Worm (Caenorhabditis elegans) whole organism, L1 larva: ENCODE data around the gene Y51A2D.13.

Experiments
- Y116A8C.19 ChIP-seq: sonication (generic microtip); optimal IDR thresholded peaks from 2 replicates; lab custom pipeline; 2016; ENCODE audit warnings: missing compliant biosample characterization, missing genetic modification characterization, borderline replicate concordance
- aha-1 ChIP-seq: fragments of 150-350 bp; optimal IDR thresholded peaks from 2 replicates; lab custom pipeline; 2014; ENCODE audit warnings: missing biosample characterization, missing genetic modification characterization
- alr-1 ChIP-seq: fragments of 200-800 bp; sonication (Bioruptor generic); optimal IDR thresholded peaks from 2 replicates; lab custom pipeline; 2018; ENCODE audit warnings: borderline replicate concordance, mild to moderate bottlenecking, missing genetic modification characterization, missing compliant biosample characterization
- blmp-1 ChIP-seq: fragments of 150-350 bp; optimal IDR thresholded peaks from 2 replicates; lab custom pipeline; 2014; ENCODE audit warnings: missing biosample characterization, missing genetic modification characterization
- ceh-8 ChIP-seq: fragments of 200-800 bp; sonication (Bioruptor generic); optimal IDR thresholded peaks from 2 replicates; lab custom pipeline; 2018; ENCODE audit warnings: mild to moderate bottlenecking, missing genetic modification characterization, moderate library complexity, missing compliant biosample characterization
- dsc-1 ChIP-seq: sonication (generic microtip); optimal IDR thresholded peaks from 2 replicates; lab custom pipeline; 2016; ENCODE audit warnings: mild to moderate bottlenecking, missing genetic modification characterization, missing compliant biosample characterization
- efl-1 ChIP-seq, 4 experiments: fragments of 150-350 bp; optimal IDR thresholded peaks in 3 of 4; peaks in 1 of 4; 1 replicate in 1 of 4; 2 replicates in 3 of 4; lab custom pipeline; 2014; ENCODE audit warnings: missing biosample characterization in 2 of 4, missing genetic modification characterization in 2 of 4, missing genetic modification reagents in 2 of 4
- efl-3 ChIP-seq: fragments of 200-800 bp; sonication (Bioruptor generic); optimal IDR thresholded peaks from 2 replicates; lab custom pipeline; 2018; ENCODE audit warnings: mild to moderate bottlenecking, missing genetic modification characterization, missing compliant biosample characterization
- egl-13 ChIP-seq: sonication (generic microtip); optimal IDR thresholded peaks from 2 replicates; lab custom pipeline; 2016; ENCODE audit warnings: missing genotype, missing genetic modification reagents, missing genetic modification characterization, missing compliant biosample characterization
- elt-2 ChIP-seq: sonication (generic microtip); optimal IDR thresholded peaks from 2 replicates; lab custom pipeline; 2016; ENCODE audit warnings: missing genetic modification characterization, mild to moderate bottlenecking, inconsistent platforms, missing compliant biosample characterization, missing genetic modification reagents
- fos-1 ChIP-seq: fragments of 150-350 bp; optimal IDR thresholded peaks from 2 replicates; lab custom pipeline; 2014; ENCODE audit warnings: missing biosample characterization, missing genetic modification characterization
- grh-1 ChIP-seq: fragments of 200-800 bp; sonication (Bioruptor generic); IDR thresholded peaks from 2 replicates; pipeline ENCODE4 v1.3.6; 2022; ENCODE audit warnings: missing genetic modification reagents, missing genetic modification characterization, missing compliant biosample characterization
- hlh-17 ChIP-seq: fragments of 200-800 bp; sonication (Bioruptor generic); optimal IDR thresholded peaks from 2 replicates; lab custom pipeline; 2018; ENCODE audit warnings: missing genetic modification characterization, mild to moderate bottlenecking, missing compliant biosample characterization, moderate library complexity, borderline replicate concordance
- hlh-4 ChIP-seq: sonication (generic microtip); optimal IDR thresholded peaks from 2 replicates; lab custom pipeline; 2016; ENCODE audit warnings: mild to moderate bottlenecking, missing genetic modification characterization, missing compliant biosample characterization
- isw-1 ChIP-seq: fragments of 200-800 bp; sonication (Bioruptor generic); IDR thresholded peaks from 2 replicates; pipeline ENCODE4 v1.3.6; 2022; ENCODE audit warnings: missing genetic modification characterization, missing compliant biosample characterization
- jun-1 ChIP-seq: fragments of 150-350 bp; optimal IDR thresholded peaks from 2 replicates; lab custom pipeline; 2014; ENCODE audit warnings: missing biosample characterization, missing genetic modification reagents, missing genetic modification characterization
- lin-14 ChIP-seq: fragments of 200-800 bp; sonication (Bioruptor generic); optimal IDR thresholded peaks from 2 replicates; lab custom pipeline; 2018; ENCODE audit warnings: mild to moderate bottlenecking, missing genetic modification characterization, moderate library complexity, missing compliant biosample characterization
- lin-15B ChIP-seq: fragments of 150-350 bp; sonication (generic microtip); optimal IDR thresholded peaks from 3 replicates; lab custom pipeline; 2014; ENCODE audit warnings: missing biosample characterization, missing genetic modification characterization
- lin-35 ChIP-seq, 2 experiments: fragments of 150-350 bp; optimal IDR thresholded peaks; 2 replicates each; lab custom pipeline; 2014; ENCODE audit warnings: missing biosample characterization in 2 of 2, missing genetic modification characterization in 2 of 2, missing genetic modification reagents in 2 of 2
- lir-3 ChIP-seq: sonication (generic microtip); optimal IDR thresholded peaks from 2 replicates; lab custom pipeline; 2016; ENCODE audit warnings: mild to moderate bottlenecking, missing genetic modification characterization, moderate library complexity, missing compliant biosample characterization; ENCODE audit not compliant: poor library complexity
- mdl-1 ChIP-seq, 2 experiments: fragments of 150-350 bp; optimal IDR thresholded peaks; 2 replicates each; lab custom pipeline; 2014 to 2017; ENCODE audit warnings: missing biosample characterization in 2 of 2, missing genetic modification characterization in 2 of 2, inconsistent platforms in 1 of 2
- nhr-12 ChIP-seq: sonication (generic microtip); optimal IDR thresholded peaks from 2 replicates; lab custom pipeline; 2017; ENCODE audit warnings: missing biosample characterization, missing genetic modification characterization
- nhr-19 ChIP-seq: fragments of 200-800 bp; sonication (Bioruptor generic); conservative IDR thresholded peaks from 2 replicates; pipeline ENCODE4 v1.3.6; 2022; ENCODE audit warnings: missing genetic modification characterization, missing compliant biosample characterization
- nhr-20 ChIP-seq: sonication (generic microtip); optimal IDR thresholded peaks from 2 replicates; lab custom pipeline; 2016; ENCODE audit warnings: mild to moderate bottlenecking, missing genetic modification characterization, missing compliant biosample characterization
- nhr-237 ChIP-seq: fragments of 150-350 bp; optimal IDR thresholded peaks from 2 replicates; lab custom pipeline; 2014; ENCODE audit warnings: missing biosample characterization, missing genetic modification characterization
- nhr-28 ChIP-seq: fragments of 150-350 bp; optimal IDR thresholded peaks from 2 replicates; lab custom pipeline; 2014; ENCODE audit warnings: missing biosample characterization, missing genetic modification characterization
- nhr-47 ChIP-seq: sonication (generic microtip); optimal IDR thresholded peaks from 2 replicates; lab custom pipeline; 2016; ENCODE audit warnings: mild to moderate bottlenecking, missing genetic modification characterization, moderate library complexity, missing compliant biosample characterization
- nhr-71 ChIP-seq: sonication (generic microtip); optimal IDR thresholded peaks from 2 replicates; lab custom pipeline; 2016; ENCODE audit warnings: mild to moderate bottlenecking, missing genetic modification characterization, moderate library complexity, missing compliant biosample characterization
- nhr-85 ChIP-seq: sonication (generic microtip); peaks from one replicate; lab custom pipeline; 2016; ENCODE audit warnings: missing genetic modification characterization, inconsistent platforms, missing compliant biosample characterization
- nhr-90 ChIP-seq: sonication (generic microtip); optimal IDR thresholded peaks from 2 replicates; lab custom pipeline; 2016; ENCODE audit warnings: mild to moderate bottlenecking, missing genetic modification characterization, missing compliant biosample characterization; ENCODE audit not compliant: poor library complexity
- pag-3 ChIP-seq: sonication (generic microtip); optimal IDR thresholded peaks from 2 replicates; lab custom pipeline; 2017; ENCODE audit warnings: missing genetic modification characterization, mild to moderate bottlenecking, missing compliant biosample characterization, antibody characterized with exemption, borderline replicate concordance; ENCODE audit not compliant: insufficient read depth
- pqm-1 ChIP-seq: sonication (generic microtip); optimal IDR thresholded peaks from 3 replicates; lab custom pipeline; 2017; ENCODE audit warnings: missing biosample characterization, missing genetic modification characterization
- rnt-1 ChIP-seq: sonication (generic microtip); optimal IDR thresholded peaks from 2 replicates; lab custom pipeline; 2016; ENCODE audit warnings: mild to moderate bottlenecking, missing genetic modification characterization, moderate library complexity, missing compliant biosample characterization
- skn-1 ChIP-seq: fragments of 150-350 bp; optimal IDR thresholded peaks from 2 replicates; lab custom pipeline; 2014; ENCODE audit warnings: missing biosample characterization, missing genetic modification characterization
- snpc-4 ChIP-seq: fragments of 150-350 bp; optimal IDR thresholded peaks from 2 replicates; lab custom pipeline; 2014; ENCODE audit warnings: missing biosample characterization, missing genetic modification characterization
- sox-4 ChIP-seq: sonication (generic microtip); optimal IDR thresholded peaks from 2 replicates; lab custom pipeline; 2016; ENCODE audit warnings: missing genetic modification characterization, missing compliant biosample characterization
- sptf-1 ChIP-seq: fragments of 150-350 bp; optimal IDR thresholded peaks from 2 replicates; lab custom pipeline; 2014; ENCODE audit warnings: missing biosample characterization, missing genetic modification characterization
- swsn-7 ChIP-seq: sonication (generic microtip); optimal IDR thresholded peaks from 2 replicates; lab custom pipeline; 2016; ENCODE audit warnings: missing genetic modification characterization, missing compliant biosample characterization
- tlp-1 ChIP-seq: fragments of 150-350 bp; optimal IDR thresholded peaks from 2 replicates; lab custom pipeline; 2014; ENCODE audit warnings: missing biosample characterization, missing genetic modification characterization
- unc-130 ChIP-seq: fragments of 150-350 bp; optimal IDR thresholded peaks from 2 replicates; lab custom pipeline; 2017; ENCODE audit warnings: missing biosample characterization, missing genetic modification characterization, inconsistent platforms
- xbp-1 ChIP-seq: sonication (generic microtip); optimal IDR thresholded peaks from 2 replicates; lab custom pipeline; 2016; ENCODE audit warnings: missing genetic modification characterization, missing compliant biosample characterization
- zip-4 ChIP-seq: fragments of 200-800 bp; sonication (Bioruptor generic); optimal IDR thresholded peaks from 2 replicates; lab custom pipeline; 2018; ENCODE audit warnings: mild to moderate bottlenecking, missing genetic modification characterization, moderate library complexity, missing compliant biosample characterization

Gene Y51A2D.13

DNA sequence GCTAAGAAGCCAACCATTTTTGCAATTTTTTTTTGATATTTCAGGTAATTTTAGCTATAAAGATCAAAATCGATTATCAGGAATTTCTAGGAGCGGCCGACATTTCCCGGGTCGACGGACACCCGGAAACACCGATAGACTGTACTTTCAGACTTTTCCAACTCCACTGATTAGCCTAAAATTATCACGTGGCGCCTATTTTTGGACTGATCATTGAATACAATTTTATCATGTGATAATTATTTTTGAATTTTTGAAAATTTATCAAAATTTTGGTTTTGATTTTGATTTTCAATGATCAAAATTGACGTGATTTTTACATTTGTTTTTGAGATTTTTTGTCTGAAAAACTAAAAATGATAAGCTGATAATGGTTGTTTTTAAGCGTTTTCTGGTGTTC lies 1.3 kb downstream of the Y51A2D.13 start:
- TF ChIP-seq sptf-1 (tag; lab: Kevin White, UChicago) (no peak), rnt-1 (no peak), hlh-17 (GFP tag; lab: Kevin White, UChicago) (no peak), nhr-20 (tag; lab: Kevin White, UChicago) (peak; percentile 19), elt-2 (peak; percentile 83), snpc-4 (tag; lab: Kevin White, UChicago) (peak; percentile 35), grh-1 (GFP tag; lab: Robert Waterston, UW) (no peak)

DNA sequence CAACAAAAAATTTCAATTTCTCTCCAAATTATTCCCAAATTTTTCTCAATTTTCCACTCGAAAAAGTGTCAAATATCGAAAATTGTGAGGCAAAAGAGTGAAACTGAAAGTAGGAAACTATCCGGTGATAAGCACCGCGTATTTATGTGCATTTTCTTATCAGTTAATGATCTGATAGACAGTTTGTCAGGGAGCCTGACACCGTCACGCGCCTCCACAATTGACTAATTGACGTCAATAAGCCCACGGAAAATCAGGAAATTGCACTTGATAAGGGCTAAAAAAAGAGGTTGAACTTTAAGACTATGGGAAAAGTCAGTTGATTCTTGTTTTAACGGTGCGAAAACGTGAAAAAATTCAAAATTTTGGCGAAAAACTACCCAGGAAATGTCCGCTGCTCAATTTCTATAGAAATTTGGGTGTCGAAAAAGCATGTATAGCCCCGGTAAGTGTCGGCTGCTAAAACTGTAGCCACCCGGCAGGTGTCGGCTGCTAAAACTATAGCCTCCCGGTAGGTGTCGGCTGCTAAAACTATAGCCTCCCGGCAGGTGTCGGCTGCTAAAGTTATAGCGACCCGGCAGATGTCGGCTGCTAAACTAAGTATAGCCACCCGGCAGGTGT lies 2.0 kb downstream of the Y51A2D.13 start:
- peak; percentile 28 for TF ChIP-seq nhr-71 (tag; lab: Kevin White, UChicago)
- no peak for TF ChIP-seq jun-1 (tag; lab: Kevin White, UChicago)
- no peak for TF ChIP-seq rnt-1
- TF ChIP-seq swsn-7 (tag; lab: Kevin White, UChicago), result no peak
- no peak for TF ChIP-seq isw-1 (GFP tag; lab: Robert Waterston, UW)
- no peak for TF ChIP-seq aha-1
- no peak for TF ChIP-seq xbp-1 (tag; lab: Kevin White, UChicago)
- no peak for TF ChIP-seq grh-1 (GFP tag; lab: Robert Waterston, UW)
- no peak for TF ChIP-seq blmp-1 (tag; lab: Kevin White, UChicago)
- TF ChIP-seq efl-1 (optimal IDR thresholded peaks at IDR 0.05; lab: Kevin White, UChicago), result no peak
- peak in 1 of 2 experiments; percentile 71 for TF ChIP-seq efl-1 (GFP tag; optimal IDR thresholded peaks at IDR 0.05 in 1 of 2; lab: Kevin White, UChicago)
- TF ChIP-seq elt-2, result peak; percentile 97
- TF ChIP-seq zip-4 (GFP tag; lab: Kevin White, UChicago), result no peak
- peak; percentile 28 for TF ChIP-seq nhr-19 (GFP tag; lab: Robert Waterston, UW)
- peak; percentile 3 for TF ChIP-seq snpc-4 (tag; lab: Kevin White, UChicago)
- TF ChIP-seq ceh-8 (GFP tag; lab: Kevin White, UChicago), result no peak
- no peak for TF ChIP-seq nhr-237
- no peak for TF ChIP-seq lin-14 (GFP tag; lab: Kevin White, UChicago)
- TF ChIP-seq lin-35 (GFP tag; optimal IDR thresholded peaks at IDR 0.05; lab: Kevin White, UChicago), result peak in 1 of 2 experiments; percentile 61
- no peak for TF ChIP-seq nhr-28
- TF ChIP-seq tlp-1 (tag; lab: Kevin White, UChicago), result peak; percentile 35
- peak; percentile 44 for TF ChIP-seq nhr-90 (tag; lab: Kevin White, UChicago)
- peak in 1 of 2 experiments; percentile 37 for TF ChIP-seq mdl-1 (tag; optimal IDR thresholded peaks at IDR 0.05; lab: Kevin White, UChicago)
- peak; percentile 19 for TF ChIP-seq nhr-20 (tag; lab: Kevin White, UChicago)
- TF ChIP-seq hlh-4 (tag; lab: Kevin White, UChicago), result no peak
- TF ChIP-seq efl-3, result no peak

DNA sequence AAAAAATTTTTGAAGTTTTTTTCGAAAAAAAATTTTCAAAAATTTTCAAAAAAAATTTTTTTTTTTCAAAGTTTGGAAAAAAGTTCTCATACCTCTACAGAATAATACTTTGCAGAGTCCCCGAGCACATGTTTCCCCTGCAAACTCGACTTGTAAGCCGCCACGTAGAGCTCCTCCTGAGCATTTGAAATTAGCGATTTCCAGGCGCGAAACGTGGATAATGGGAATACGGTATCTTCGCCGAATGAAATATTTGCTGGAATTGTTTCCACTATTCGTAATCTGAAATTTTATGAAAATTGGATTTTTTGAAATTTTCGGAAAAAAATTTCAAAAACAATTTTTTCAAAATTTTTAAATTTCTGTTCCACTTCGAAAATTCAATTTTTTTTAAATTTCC lies 3.5 kb downstream of the Y51A2D.13 start:
- TF ChIP-seq nhr-47 (no peak), dsc-1 (tag; lab: Kevin White, UChicago) (no peak), pag-3 (tag; lab: Kevin White, UChicago) (no peak), pqm-1 (tag; lab: Kevin White, UChicago) (no peak), Y116A8C.19 (no peak), lin-15B (tag; lab: Kevin White, UChicago) (no peak), lir-3 (tag; lab: Kevin White, UChicago) (no peak), unc-130 (no peak), mdl-1 (tag; optimal IDR thresholded peaks at IDR 0.05; lab: Kevin White, UChicago) (no peak), nhr-71 (tag; lab: Kevin White, UChicago) (no peak), nhr-85 (tag; lab: Kevin White, UChicago) (no peak), nhr-20 (tag; lab: Kevin White, UChicago) (no peak), egl-13 (tag; lab: Kevin White, UChicago) (no peak), skn-1 (tag; lab: Kevin White, UChicago) (no peak), fos-1 (no peak), ceh-8 (GFP tag; lab: Kevin White, UChicago) (no peak), alr-1 (tag; lab: Kevin White, UChicago) (no peak), sox-4 (tag; lab: Kevin White, UChicago) (no peak), nhr-12 (tag; lab: Kevin White, UChicago) (no peak)
